Worm (Caenorhabditis elegans) whole organism, late embryonic: ENCODE measurements around the gene F49F1.11.
"Not testable (repeated sequence)": the region's sequence is repeated elsewhere in the genome, so short reads cannot be mapped to it uniquely, and the experiment has no call there.

ENCODE experiments used
- C08G9.2 ChIP-seq: sonication (generic microtip); optimal IDR thresholded peaks from 2 replicates; lab custom pipeline; 2016; ENCODE audit warnings: mild to moderate bottlenecking, missing genetic modification characterization, moderate library complexity, missing compliant biosample characterization
- F13H6.1 ChIP-seq: sonication (generic microtip); optimal IDR thresholded peaks from 2 replicates; lab custom pipeline; 2016; ENCODE audit warnings: missing genetic modification characterization, missing compliant biosample characterization
- T23F11.4 ChIP-seq: fragments of 200-800 bp; sonication (Bioruptor generic); optimal IDR thresholded peaks from 2 replicates; lab custom pipeline; 2018; ENCODE audit warnings: mild to moderate bottlenecking, missing genetic modification characterization, missing compliant biosample characterization
- Y22D7AL.16 ChIP-seq: sonication (generic microtip); optimal IDR thresholded peaks from 2 replicates; lab custom pipeline; 2016; ENCODE audit warnings: missing genetic modification characterization, missing compliant biosample characterization
- ceh-18 ChIP-seq: sonication (generic microtip); optimal IDR thresholded peaks from 2 replicates; lab custom pipeline; 2016; ENCODE audit warnings: missing genetic modification characterization, missing compliant biosample characterization
- ceh-19 ChIP-seq: fragments of 200-800 bp; sonication (Bioruptor generic); optimal IDR thresholded peaks from 2 replicates; lab custom pipeline; 2018; ENCODE audit warnings: mild to moderate bottlenecking, missing genetic modification characterization, missing compliant biosample characterization
- ceh-2 ChIP-seq: sonication (generic microtip); optimal IDR thresholded peaks from 2 replicates; lab custom pipeline; 2016; ENCODE audit warnings: missing genotype, missing genetic modification characterization, missing compliant biosample characterization
- ceh-22 ChIP-seq: sonication (generic microtip); optimal IDR thresholded peaks from 2 replicates; lab custom pipeline; 2017; ENCODE audit warnings: missing biosample characterization, missing genetic modification characterization
- ceh-24 ChIP-seq: sonication (generic microtip); optimal IDR thresholded peaks from 2 replicates; lab custom pipeline; 2016; ENCODE audit warnings: mild to moderate bottlenecking, missing genetic modification characterization, missing compliant biosample characterization
- ceh-30 ChIP-seq: fragments of 150-350 bp; optimal IDR thresholded peaks from 2 replicates; lab custom pipeline; 2014; ENCODE audit warnings: missing biosample characterization, missing genetic modification characterization
- ceh-34 ChIP-seq: sonication (generic microtip); optimal IDR thresholded peaks from 2 replicates; lab custom pipeline; 2016; ENCODE audit warnings: mild to moderate bottlenecking, missing genetic modification characterization, missing compliant biosample characterization
- ceh-45 ChIP-seq: fragments of 200-800 bp; sonication (Bioruptor generic); IDR thresholded peaks from 2 replicates; pipeline ENCODE4 v1.3.6; 2022; ENCODE audit warnings: missing genetic modification reagents, missing genetic modification characterization, missing compliant biosample characterization
- ceh-6 ChIP-seq: fragments of 200-800 bp; sonication (Bioruptor generic); optimal IDR thresholded peaks from 2 replicates; lab custom pipeline; 2018; ENCODE audit warnings: mild to moderate bottlenecking, missing genetic modification characterization, missing compliant biosample characterization
- ceh-9 ChIP-seq: sonication (generic microtip); optimal IDR thresholded peaks from 2 replicates; lab custom pipeline; 2016; ENCODE audit warnings: mild to moderate bottlenecking, missing genetic modification characterization, inconsistent platforms, missing compliant biosample characterization
- dmd-4 ChIP-seq: sonication (generic microtip); optimal IDR thresholded peaks from 2 replicates; lab custom pipeline; 2016; ENCODE audit warnings: borderline replicate concordance, missing genetic modification characterization, missing compliant biosample characterization
- dve-1 ChIP-seq: sonication (generic microtip); optimal IDR thresholded peaks from 2 replicates; lab custom pipeline; 2017; ENCODE audit warnings: antibody characterized with exemption, mild to moderate bottlenecking, missing genetic modification characterization, missing compliant biosample characterization
- elt-2 ChIP-seq: sonication (generic microtip); optimal IDR thresholded peaks from 2 replicates; lab custom pipeline; 2016; ENCODE audit warnings: missing genetic modification reagents, missing genetic modification characterization, missing compliant biosample characterization
- elt-4 ChIP-seq: sonication (generic microtip); optimal IDR thresholded peaks from 2 replicates; lab custom pipeline; 2016; ENCODE audit warnings: missing genetic modification characterization, missing compliant biosample characterization
- ets-4 ChIP-seq: sonication (generic microtip); optimal IDR thresholded peaks from 2 replicates; lab custom pipeline; 2016; ENCODE audit warnings: missing genetic modification characterization, missing compliant biosample characterization
- eyg-1 ChIP-seq: sonication (generic microtip); optimal IDR thresholded peaks from 2 replicates; lab custom pipeline; 2016; ENCODE audit warnings: missing genotype, missing genetic modification characterization, missing compliant biosample characterization
- hlh-15 ChIP-seq: sonication (generic microtip); optimal IDR thresholded peaks from 2 replicates; lab custom pipeline; 2016; ENCODE audit warnings: missing genetic modification characterization, missing compliant biosample characterization
- hlh-30 ChIP-seq: sonication (generic microtip); optimal IDR thresholded peaks from 2 replicates; lab custom pipeline; 2017; ENCODE audit warnings: antibody characterized with exemption, missing genetic modification characterization, missing compliant biosample characterization; ENCODE audit not compliant: insufficient read depth
- hlh-6 ChIP-seq: sonication (generic microtip); optimal IDR thresholded peaks from 2 replicates; lab custom pipeline; 2016; ENCODE audit warnings: missing genotype, missing genetic modification characterization, missing compliant biosample characterization
- hlh-8 ChIP-seq: sonication (generic microtip); optimal IDR thresholded peaks from 2 replicates; lab custom pipeline; 2016; ENCODE audit warnings: missing genotype, missing genetic modification characterization, missing compliant biosample characterization
- lim-6 ChIP-seq: sonication (generic microtip); optimal IDR thresholded peaks from 2 replicates; lab custom pipeline; 2016; ENCODE audit warnings: missing genetic modification characterization, missing compliant biosample characterization
- lin-11 ChIP-seq: fragments of 200-800 bp; sonication (Bioruptor generic); optimal IDR thresholded peaks from 2 replicates; lab custom pipeline; 2018; ENCODE audit warnings: mild to moderate bottlenecking, missing genetic modification characterization, missing compliant biosample characterization
- madf-2 ChIP-seq: sonication (generic microtip); optimal IDR thresholded peaks from 2 replicates; lab custom pipeline; 2017; ENCODE audit warnings: missing genetic modification characterization, missing compliant biosample characterization
- pha-2 ChIP-seq: sonication (generic microtip); optimal IDR thresholded peaks from 2 replicates; lab custom pipeline; 2017; ENCODE audit warnings: mild to moderate bottlenecking, missing genetic modification characterization, missing compliant biosample characterization
- pha-4 ChIP-seq: fragments of 150-350 bp; optimal IDR thresholded peaks from 2 replicates; lab custom pipeline; 2018; ENCODE audit warnings: missing biosample characterization, missing genetic modification reagents, missing genetic modification characterization
- pros-1 ChIP-seq: fragments of 150-350 bp; optimal IDR thresholded peaks from 2 replicates; lab custom pipeline; 2014; ENCODE audit warnings: missing biosample characterization, missing genetic modification reagents, missing genetic modification characterization
- sdc-2 ChIP-seq: sonication (generic microtip); optimal IDR thresholded peaks from 2 replicates; lab custom pipeline; 2016; ENCODE audit warnings: missing genotype, missing genetic modification characterization, missing compliant biosample characterization
- syd-9 ChIP-seq: sonication (generic microtip); optimal IDR thresholded peaks from 2 replicates; lab custom pipeline; 2016; ENCODE audit warnings: mild to moderate bottlenecking, missing genetic modification characterization, moderate library complexity, missing compliant biosample characterization
- ttx-3 ChIP-seq: sonication (generic microtip); optimal IDR thresholded peaks from 2 replicates; lab custom pipeline; 2016; ENCODE audit warnings: missing genetic modification reagents, missing genetic modification characterization, missing compliant biosample characterization
- unc-55 ChIP-seq: sonication (generic microtip); optimal IDR thresholded peaks from 2 replicates; lab custom pipeline; 2017; ENCODE audit warnings: missing biosample characterization, missing genetic modification reagents, missing genetic modification characterization
- unc-86 ChIP-seq: sonication (generic microtip); optimal IDR thresholded peaks from 2 replicates; lab custom pipeline; 2016; ENCODE audit warnings: missing genetic modification characterization, missing compliant biosample characterization
- zip-5 ChIP-seq: sonication (generic microtip); optimal IDR thresholded peaks from 2 replicates; lab custom pipeline; 2016; ENCODE audit warnings: missing genetic modification characterization, missing compliant biosample characterization

F49F1.11 gene

ce11 chrIV:4152143-4152542 lies 10.9 kb upstream of the F49F1.11 start, which contains the start of the genes K08D10.10 and R07C12.1:
Gene K08D10.10 (plus strand): TSS chrIV:4152235.
Gene R07C12.1 (plus strand): TSS chrIV:4152456.
- TF ChIP-seq ceh-45, result no peak

ce11 chrIV:4150138-4150537 lies 8.9 kb upstream of the F49F1.11 start:
- TF ChIP-seq unc-86 (tag; lab: Kevin White, UChicago), result no peak
- no peak for TF ChIP-seq hlh-30 (tag; lab: Kevin White, UChicago)
- TF ChIP-seq ceh-22 (tag; lab: Kevin White, UChicago), result no peak
- TF ChIP-seq ceh-6 (GFP tag; lab: Kevin White, UChicago), result no peak
- no peak for TF ChIP-seq pha-4 (tag; lab: Kevin White, UChicago)
- TF ChIP-seq pros-1 (tag; lab: Kevin White, UChicago), result no peak
- no peak for TF ChIP-seq syd-9
- TF ChIP-seq ceh-2 (tag; lab: Kevin White, UChicago), result no peak
- TF ChIP-seq ttx-3 (tag; lab: Kevin White, UChicago), result no peak
- TF ChIP-seq eyg-1 (tag; lab: Kevin White, UChicago), result no peak
- no peak for TF ChIP-seq dve-1 (tag; lab: Kevin White, UChicago)
- TF ChIP-seq ceh-34, result no peak
- TF ChIP-seq zip-5 (tag; lab: Kevin White, UChicago), result no peak
- TF ChIP-seq dmd-4 (tag; lab: Kevin White, UChicago), result no peak
- no peak for TF ChIP-seq lim-6 (tag; lab: Kevin White, UChicago)
- TF ChIP-seq unc-55, result no peak
- TF ChIP-seq ceh-19 (GFP tag; lab: Kevin White, UChicago), result no peak
- TF ChIP-seq madf-2 (tag; lab: Kevin White, UChicago), result no peak
- TF ChIP-seq ceh-45, result no peak
- TF ChIP-seq hlh-15 (tag; lab: Kevin White, UChicago), result no peak

- TF ChIP-seq elt-2 (tag; lab: Kevin White, UChicago) (peak; percentile 47), T23F11.4 (no peak)
Observed at ce11 chrIV:4147891-4148290, 6.7 kb upstream of the F49F1.11 start.

ce11 chrIV:4144784-4145183 lies 3.6 kb upstream of the F49F1.11 start, which contains the start of gene R07C12.3:
Gene R07C12.3 (plus strand): TSS chrIV:4145084.
- TF ChIP-seq ets-4 (tag; lab: Kevin White, UChicago), result no peak
- no peak for TF ChIP-seq C08G9.2 (tag; lab: Kevin White, UChicago)
- TF ChIP-seq hlh-6 (tag; lab: Kevin White, UChicago), result no peak
- TF ChIP-seq eyg-1 (tag; lab: Kevin White, UChicago), result no peak
- TF ChIP-seq elt-4, result no peak
- no peak for TF ChIP-seq pros-1 (tag; lab: Kevin White, UChicago)
- TF ChIP-seq T23F11.4, result no peak
- TF ChIP-seq ceh-30 (tag; lab: Kevin White, UChicago), result no peak
- TF ChIP-seq Y22D7AL.16 (tag; lab: Kevin White, UChicago), result no peak
- no peak for TF ChIP-seq hlh-8 (tag; lab: Kevin White, UChicago)
- TF ChIP-seq ceh-18 (tag; lab: Kevin White, UChicago), result no peak
- TF ChIP-seq lin-11 (tag; lab: Kevin White, UChicago), result no peak
- no peak for TF ChIP-seq ceh-9 (tag; lab: Kevin White, UChicago)

ce11 chrIV:4142986-4143385 lies 1.8 kb upstream of the F49F1.11 start, which contains the start of gene F49F1.12:
Gene F49F1.12 (minus strand): TSS chrIV:4143086.
- TF ChIP-seq elt-2, hlh-30, hlh-8 (tag; lab: Kevin White, UChicago): not testable (repeated sequence)

ce11 chrIV:4140265-4140664 lies 946 bp downstream of the F49F1.11 start, which contains the start of gene F49F1.18:
Gene F49F1.18 (minus strand): TSS chrIV:4140365.
- TF ChIP-seq F13H6.1 (tag; lab: Kevin White, UChicago) (no peak), pha-2 (tag; lab: Kevin White, UChicago) (no peak), ceh-24 (tag; lab: Kevin White, UChicago) (no peak), sdc-2 (tag; lab: Kevin White, UChicago) (no peak)
- TF ChIP-seq, all 69 proteins: peak for 0
